Worm (Caenorhabditis elegans) whole organism, L4/young adult: ENCODE data around the gene gpa-4.

Experiments
- dao-5 ChIP-seq: sonication (generic microtip); optimal IDR thresholded peaks from 2 replicates; lab custom pipeline; 2016; ENCODE audit warnings: missing genotype, missing genetic modification characterization, moderate library complexity, missing compliant biosample characterization
- him-1 ChIP-seq: sonication (generic microtip); optimal IDR thresholded peaks from 2 replicates; lab custom pipeline; 2016; ENCODE audit warnings: missing genotype, missing genetic modification reagents, missing genetic modification characterization, missing compliant biosample characterization

- TF ChIP-seq him-1 (tag; lab: Kevin White, UChicago), result peak; percentile 51
- peak; percentile 48 for TF ChIP-seq dao-5
Observed at ce11 chrIV:385150-385937, 16.2 kb upstream of the gpa-4 start, which contains the start of gene rps-24.
